Fruit fly (Drosophila melanogaster) whole organism, embryonic: Measurements from ENCODE around the gene clumsy.

Source experiments
- Blimp-1 ChIP-seq: fragments of 200-800 bp; sonication (Bioruptor generic); optimal IDR thresholded peaks from 3 replicates; lab custom pipeline; 2018; ENCODE audit warnings: missing biosample characterization, missing genetic modification characterization, mild to moderate bottlenecking, moderate library complexity, missing genetic modification reagents
- CG10147 ChIP-seq: fragments of 200-800 bp; sonication (Bioruptor generic); optimal IDR thresholded peaks from 2 replicates; lab custom pipeline; 2019; ENCODE audit warnings: missing biosample characterization, mild to moderate bottlenecking, missing genetic modification characterization, moderate library complexity
- CG10209 ChIP-seq: fragments of 200-800 bp; sonication (Bioruptor generic); optimal IDR thresholded peaks from 3 replicates; lab custom pipeline; 2017; ENCODE audit warnings: missing biosample characterization, mild to moderate bottlenecking, missing genetic modification characterization, missing genetic modification reagents
- CG10431 ChIP-seq: fragments of 200-800 bp; sonication (Bioruptor generic); optimal IDR thresholded peaks from 3 replicates; lab custom pipeline; 2018; ENCODE audit warnings: missing biosample characterization, mild to moderate bottlenecking, missing genetic modification characterization
- CG10565 ChIP-seq: fragments of 200-800 bp; sonication (Bioruptor generic); optimal IDR thresholded peaks from 3 replicates; lab custom pipeline; 2016; ENCODE audit warnings: missing biosample characterization, mild to moderate bottlenecking, missing genetic modification characterization
- CG12219 ChIP-seq: fragments of 200-800 bp; sonication (Bioruptor generic); optimal IDR thresholded peaks from 3 replicates; lab custom pipeline; 2018; ENCODE audit warnings: missing biosample characterization, mild to moderate bottlenecking, missing genetic modification characterization
- CG12299 ChIP-seq: fragments of 200-800 bp; sonication (Bioruptor generic); optimal IDR thresholded peaks from 2 replicates; lab custom pipeline; 2018; ENCODE audit warnings: missing biosample characterization, mild to moderate bottlenecking, missing genetic modification characterization
- CG1647 ChIP-seq: fragments of 200-800 bp; sonication (Bioruptor generic); optimal IDR thresholded peaks from 3 replicates; lab custom pipeline; 2016; ENCODE audit warnings: missing biosample characterization, missing genetic modification characterization
- CG18262 ChIP-seq: fragments of 200-800 bp; optimal IDR thresholded peaks from 3 replicates; lab custom pipeline; 2019; ENCODE audit warnings: missing biosample characterization, mild to moderate bottlenecking, missing genetic modification characterization, moderate library complexity
- CG32767 ChIP-seq: fragments of 200-800 bp; sonication (Bioruptor generic); IDR thresholded peaks from 2 replicates; pipeline ENCODE4 v1.3.6; 2022; ENCODE audit warnings: missing biosample characterization, missing genetic modification characterization
- CG4360 ChIP-seq: fragments of 200-800 bp; sonication (Bioruptor generic); IDR thresholded peaks from 2 replicates; pipeline ENCODE4 v1.3.6; 2022; ENCODE audit warnings: missing biosample characterization, missing genetic modification characterization
- CG5180 ChIP-seq: fragments of 200-800 bp; sonication (Bioruptor generic); optimal IDR thresholded peaks from 3 replicates; lab custom pipeline; 2017; ENCODE audit warnings: missing biosample characterization, missing genetic modification characterization, mild to moderate bottlenecking, moderate library complexity, missing genetic modification reagents
- CG5245 ChIP-seq: fragments of 200-800 bp; sonication (Bioruptor generic); optimal IDR thresholded peaks from 3 replicates; lab custom pipeline; 2016; ENCODE audit warnings: missing biosample characterization, missing genetic modification characterization
- CG5953 ChIP-seq: fragments of 200-800 bp; sonication (Bioruptor generic); IDR thresholded peaks from 2 replicates; pipeline ENCODE4 v1.3.6; 2022; ENCODE audit warnings: missing biosample characterization, missing genetic modification characterization
- CG6254 ChIP-seq: fragments of 200-800 bp; sonication (Bioruptor generic); optimal IDR thresholded peaks from 3 replicates; lab custom pipeline; 2017; ENCODE audit warnings: mild to moderate bottlenecking, missing biosample characterization, missing genetic modification reagents, missing genetic modification characterization
- CG7357 ChIP-seq: fragments of 200-800 bp; sonication (Bioruptor generic); IDR thresholded peaks from 3 replicates; pipeline ENCODE4 v1.3.6; 2022; ENCODE audit warnings: missing biosample characterization, missing genetic modification characterization
- CG7928 ChIP-seq: fragments of 200-800 bp; sonication (Bioruptor generic); optimal IDR thresholded peaks from 2 replicates; lab custom pipeline; 2017; ENCODE audit warnings: missing biosample characterization, mild to moderate bottlenecking, missing genetic modification characterization
- CG9437 ChIP-seq: fragments of 200-800 bp; sonication (Bioruptor generic); optimal IDR thresholded peaks from 2 replicates; lab custom pipeline; 2018; ENCODE audit warnings: missing biosample characterization, mild to moderate bottlenecking, missing genetic modification characterization
- CG9609 ChIP-seq: fragments of 200-800 bp; sonication (Bioruptor generic); optimal IDR thresholded peaks from 3 replicates; lab custom pipeline; 2016; ENCODE audit warnings: missing biosample characterization, missing genetic modification characterization
- Dip3 ChIP-seq: fragments of 200-800 bp; sonication (Bioruptor generic); optimal IDR thresholded peaks from 3 replicates; lab custom pipeline; 2016; ENCODE audit warnings: missing biosample characterization, missing genetic modification characterization
- Drgx ChIP-seq: fragments of 200-800 bp; sonication (Bioruptor generic); IDR thresholded peaks from 2 replicates; pipeline ENCODE4 v1.3.6; 2022; ENCODE audit warnings: missing biosample characterization, missing genetic modification characterization
- ERR ChIP-seq: fragments of 200-800 bp; sonication (Bioruptor generic); optimal IDR thresholded peaks from 2 replicates; lab custom pipeline; 2016; ENCODE audit warnings: missing biosample characterization, missing genetic modification characterization
- Ets65A ChIP-seq: fragments of 200-800 bp; sonication (Bioruptor generic); peaks from one replicate; lab custom pipeline; 2016; ENCODE audit warnings: missing biosample characterization, missing genetic modification characterization
- Gug ChIP-seq: fragments of 200-800 bp; sonication (Bioruptor generic); IDR thresholded peaks from 4 replicates; pipeline ENCODE4 v1.3.6; 2022; ENCODE audit warnings: missing biosample characterization, missing genetic modification characterization
- HLH3B ChIP-seq: fragments of 200-800 bp; sonication (Bioruptor generic); IDR thresholded peaks from 2 replicates; pipeline ENCODE4 v1.3.6; 2022; ENCODE audit warnings: missing biosample characterization, missing genetic modification characterization
- HLHmδ ChIP-seq: fragments of 200-800 bp; sonication (Bioruptor generic); optimal IDR thresholded peaks from 2 replicates; lab custom pipeline; 2018; ENCODE audit warnings: missing biosample characterization, mild to moderate bottlenecking, missing genetic modification characterization, moderate library complexity
- Ptx1 ChIP-seq: fragments of 200-800 bp; sonication (Bioruptor generic); IDR thresholded peaks from 2 replicates; pipeline ENCODE4 v1.3.6; 2022; ENCODE audit warnings: missing biosample characterization, missing genetic modification characterization
- Ravus ChIP-seq: fragments of 200-800 bp; sonication (Bioruptor generic); IDR thresholded peaks from 2 replicates; pipeline ENCODE4 v1.3.6; 2022; ENCODE audit warnings: missing biosample characterization, missing genetic modification characterization
- Sin3A ChIP-seq: fragments of >200 bp; optimal IDR thresholded peaks from 2 replicates; lab custom pipeline; 2018
- Stat92E ChIP-seq, 3 experiments: fragments of >200 bp in 2 of 3; fragments of 200-800 bp in 1 of 3; sonication (Bioruptor generic) in 1 of 3; optimal IDR thresholded peaks; 2 replicates each; lab custom pipeline; 2017 to 2019; ENCODE audit warnings: missing biosample characterization in 3 of 3, missing genetic modification characterization in 3 of 3, mild to moderate bottlenecking in 1 of 3, moderate library complexity in 1 of 3
- Usf ChIP-seq: fragments of 200-800 bp; sonication (Bioruptor generic); optimal IDR thresholded peaks from 2 replicates; lab custom pipeline; 2017; ENCODE audit warnings: missing genotype, missing biosample characterization, missing genetic modification characterization
- ac ChIP-seq: fragments of 200-800 bp; sonication (Bioruptor generic); optimal IDR thresholded peaks from 3 replicates; lab custom pipeline; 2017; ENCODE audit warnings: missing biosample characterization, mild to moderate bottlenecking, missing genetic modification characterization
- cg ChIP-seq: fragments of 200-800 bp; sonication (Bioruptor generic); optimal IDR thresholded peaks from 3 replicates; lab custom pipeline; 2019; ENCODE audit warnings: missing biosample characterization, mild to moderate bottlenecking, missing genetic modification characterization, moderate library complexity
- da ChIP-seq: fragments of 200-800 bp; sonication (Bioruptor generic); optimal IDR thresholded peaks from 2 replicates; lab custom pipeline; 2016; ENCODE audit warnings: missing biosample characterization, missing genetic modification characterization
- dmrt11E ChIP-seq: fragments of 200-800 bp; sonication (Bioruptor generic); optimal IDR thresholded peaks from 3 replicates; lab custom pipeline; 2018; ENCODE audit warnings: missing biosample characterization, mild to moderate bottlenecking, missing genetic modification characterization, moderate library complexity
- dpn ChIP-seq, 2 experiments: fragments of 200-800 bp; sonication (Bioruptor generic); optimal IDR thresholded peaks; 3 replicates each; lab custom pipeline; 2016; ENCODE audit warnings: missing biosample characterization in 2 of 2, missing genetic modification characterization in 2 of 2
- emc ChIP-seq: fragments of 200-800 bp; sonication (Bioruptor generic); optimal IDR thresholded peaks from 2 replicates; lab custom pipeline; 2016; ENCODE audit warnings: missing biosample characterization, missing genetic modification characterization
- gce ChIP-seq: fragments of 200-800 bp; sonication (Bioruptor generic); IDR thresholded peaks from 3 replicates; pipeline ENCODE4 v1.3.6; 2022; ENCODE audit warnings: missing biosample characterization, missing genetic modification characterization
- grn ChIP-seq: fragments of 200-800 bp; sonication (Bioruptor generic); optimal IDR thresholded peaks from 3 replicates; lab custom pipeline; 2017; ENCODE audit warnings: missing biosample characterization, missing genetic modification characterization
- gsb ChIP-seq: fragments of 200-800 bp; sonication (Bioruptor generic); IDR thresholded peaks from 2 replicates; pipeline ENCODE4 v1.3.6; 2022; ENCODE audit warnings: missing biosample characterization, missing genetic modification characterization
- hth ChIP-seq: fragments of >200 bp; optimal IDR thresholded peaks from 2 replicates; lab custom pipeline; 2017; ENCODE audit warnings: inconsistent platforms
- kah ChIP-seq: fragments of 200-800 bp; sonication (Bioruptor generic); optimal IDR thresholded peaks from 2 replicates; lab custom pipeline; 2018; ENCODE audit warnings: missing biosample characterization, mild to moderate bottlenecking, missing genetic modification characterization
- ken ChIP-seq: fragments of 200-800 bp; sonication (Bioruptor generic); IDR thresholded peaks from 3 replicates; pipeline ENCODE4 v1.3.6; 2022; ENCODE audit warnings: missing biosample characterization, missing genetic modification characterization
- mirr ChIP-seq: fragments of 200-800 bp; sonication (Bioruptor generic); optimal IDR thresholded peaks from 3 replicates; lab custom pipeline; 2018; ENCODE audit warnings: missing biosample characterization, mild to moderate bottlenecking, missing genetic modification characterization
- nau ChIP-seq: fragments of 200-800 bp; sonication (Bioruptor generic); optimal IDR thresholded peaks from 3 replicates; lab custom pipeline; 2017; ENCODE audit warnings: missing biosample characterization, mild to moderate bottlenecking, missing genetic modification characterization, missing genetic modification reagents
- ranshi ChIP-seq: fragments of 200-800 bp; sonication (Bioruptor generic); IDR thresholded peaks from 2 replicates; pipeline ENCODE4 v1.3.6; 2022; ENCODE audit warnings: missing biosample characterization, missing genetic modification characterization
- slbo ChIP-seq: fragments of 200-800 bp; sonication (Bioruptor generic); IDR thresholded peaks from 2 replicates; pipeline ENCODE4 v1.3.6; 2022; ENCODE audit warnings: missing biosample characterization, missing genetic modification characterization
- stwl ChIP-seq: fragments of 200-800 bp; sonication (Bioruptor generic); optimal IDR thresholded peaks from 3 replicates; lab custom pipeline; 2018; ENCODE audit warnings: missing biosample characterization, mild to moderate bottlenecking, missing genetic modification characterization, moderate library complexity
- tio ChIP-seq: fragments of 200-800 bp; sonication (Bioruptor generic); optimal IDR thresholded peaks from 2 replicates; lab custom pipeline; 2017; ENCODE audit warnings: missing biosample characterization, missing genetic modification characterization, inconsistent platforms
- twi ChIP-seq: fragments of 200-800 bp; optimal IDR thresholded peaks from 2 replicates; lab custom pipeline; 2019; ENCODE audit warnings: missing biosample characterization, mild to moderate bottlenecking, missing genetic modification characterization, moderate library complexity
- vnd ChIP-seq: fragments of 200-800 bp; sonication (Bioruptor generic); IDR thresholded peaks from 3 replicates; pipeline ENCODE4 v1.3.6; 2022; ENCODE audit warnings: missing biosample characterization, missing genetic modification characterization; ENCODE audit not compliant: partially characterized antibody

Gene clumsy

dm6 chr2L:21163311-21163842 lies 42.9 kb upstream of the clumsy start, which contains the start of gene Noc2 (continued):
- TF ChIP-seq grn (GFP tag; lab: Kevin White, UChicago) (no peak), Dip3 (GFP tag; lab: Kevin White, UChicago) (peak; percentile 46), ac (GFP tag; lab: Kevin White, UChicago) (no peak), tio (GFP tag; lab: Kevin White, UChicago) (no peak), slbo (GFP tag; lab: Robert Waterston, UW) (peak; percentile 79), Drgx (GFP tag; lab: Robert Waterston, UW) (no peak; the same call in 1 of the 2 replicates), CG7357 (GFP tag; lab: Robert Waterston, UW) (no peak), Ravus (GFP tag; lab: Robert Waterston, UW) (no peak), emc (GFP tag; lab: Kevin White, UChicago) (no peak), CG5180 (GFP tag; lab: Kevin White, UChicago) (no peak), dmrt11E (tag; lab: Kevin White, UChicago) (peak; percentile 36), Ets65A (peak; percentile 74), Stat92E (GFP tag; optimal IDR thresholded peaks at IDR 0.05; lab: Kevin White, UChicago) (no peak), da (no peak), nau (no peak), cg (GFP tag; lab: Kevin White, UChicago) (no peak), CG10431 (no peak), CG9437 (GFP tag; lab: Kevin White, UChicago) (peak; percentile 14), Gug (GFP tag; lab: Robert Waterston, UW) (peak; percentile 77; the same call in 3 of the 4 replicates), ken (GFP tag; lab: Robert Waterston, UW) (peak; percentile 64; the same call in 1 of the 3 replicates), dpn (GFP tag; optimal IDR thresholded peaks at IDR 0.05; lab: Kevin White, UChicago) (peak; percentile 34 to 42), CG6254 (no peak), stwl (tag; lab: Kevin White, UChicago) (no peak), ranshi (GFP tag; lab: Robert Waterston, UW) (peak; percentile 56; the same call in 1 of the 2 replicates), ERR (GFP tag; lab: Kevin White, UChicago) (no peak), CG4360 (GFP tag; lab: Robert Waterston, UW) (no peak), gce (GFP tag; lab: Robert Waterston, UW) (no peak), CG32767 (GFP tag; lab: Robert Waterston, UW) (peak; percentile 9; the same call in 1 of the 2 replicates), CG10147 (no peak), CG9609 (GFP tag; lab: Kevin White, UChicago) (no peak), CG12219 (no peak), CG5245 (GFP tag; lab: Kevin White, UChicago) (peak; percentile 26), HLHmδ (no peak), hth (lab: Kevin White, UChicago) (no peak), CG10209 (GFP tag; lab: Kevin White, UChicago) (peak; percentile 27), CG10565 (GFP tag; lab: Kevin White, UChicago) (no peak), gsb (GFP tag; lab: Robert Waterston, UW) (no peak), HLH3B (GFP tag; lab: Robert Waterston, UW) (0 out of 2 replicates have a peak, but pooled peaks have one; percentile 19), twi (tag; lab: Kevin White, UChicago) (peak; percentile 2), kah (GFP tag; lab: Kevin White, UChicago) (peak; percentile 4), CG7928 (no peak), Blimp-1 (GFP tag; lab: Kevin White, UChicago) (peak; percentile 32), CG12299 (tag; lab: Kevin White, UChicago) (no peak), CG5953 (GFP tag; lab: Robert Waterston, UW) (no peak), Usf (GFP tag; lab: Kevin White, UChicago) (peak; percentile 24), vnd (GFP tag; lab: Robert Waterston, UW) (no peak), mirr (GFP tag; lab: Kevin White, UChicago) (no peak), CG18262 (peak; percentile 60), Sin3A (lab: Kevin White, UChicago) (no peak), Ptx1 (GFP tag; lab: Robert Waterston, UW) (peak; percentile 61), CG1647 (GFP tag; lab: Kevin White, UChicago) (peak; percentile 25)
